Worm (Caenorhabditis elegans) whole organism, midembryonic: ENCODE results near the gene fbxa-63.
A peak's percentile ranks its signal among the peaks of the same experiment; 100 is the strongest.

Experiments used
- T22C8.4 ChIP-seq: fragments of 200-800 bp; sonication (Bioruptor generic); IDR thresholded peaks from 2 replicates; pipeline ENCODE4 v1.3.6; 2022; ENCODE audit warnings: missing genetic modification characterization, missing compliant biosample characterization
- cog-1 ChIP-seq: sonication (generic microtip); optimal IDR thresholded peaks from 2 replicates; lab custom pipeline; 2016; ENCODE audit warnings: missing genetic modification characterization, missing compliant biosample characterization
- flt-1 ChIP-seq: fragments of 200-800 bp; sonication (Bioruptor generic); IDR thresholded peaks from 2 replicates; pipeline ENCODE4 v1.3.6; 2022; ENCODE audit warnings: missing genetic modification characterization, missing compliant biosample characterization
- klf-2 ChIP-seq: fragments of 200-800 bp; sonication (Bioruptor generic); conservative IDR thresholded peaks from 2 replicates; pipeline ENCODE4 v1.3.6; 2022; ENCODE audit warnings: missing genetic modification reagents, missing genetic modification characterization, missing compliant biosample characterization
- med-1 ChIP-seq: sonication (generic microtip); optimal IDR thresholded peaks from 2 replicates; lab custom pipeline; 2017; ENCODE audit warnings: missing genetic modification characterization, mild to moderate bottlenecking, missing compliant biosample characterization, antibody characterized with exemption, missing genetic modification reagents; ENCODE audit not compliant: insufficient read depth
- ref-1 ChIP-seq: fragments of 200-800 bp; sonication (Bioruptor generic); conservative IDR thresholded peaks from 2 replicates; pipeline ENCODE4 v1.3.6; 2022; ENCODE audit warnings: missing genetic modification reagents, missing genetic modification characterization, missing compliant biosample characterization
- tab-1 ChIP-seq: fragments of 200-800 bp; sonication (Bioruptor generic); IDR thresholded peaks from 2 replicates; pipeline ENCODE4 v1.3.6; 2022; ENCODE audit warnings: missing genetic modification characterization, missing compliant biosample characterization
- ztf-23 ChIP-seq: fragments of 200-800 bp; sonication (Bioruptor generic); IDR thresholded peaks from 2 replicates; pipeline ENCODE4 v1.3.6; 2022; ENCODE audit warnings: missing genetic modification reagents, missing genetic modification characterization, missing compliant biosample characterization
- ztf-29 ChIP-seq: fragments of 200-800 bp; sonication (Bioruptor generic); IDR thresholded peaks from 2 replicates; pipeline ENCODE4 v1.3.6; 2022; ENCODE audit warnings: missing genetic modification reagents, missing genetic modification characterization, missing compliant biosample characterization

Gene fbxa-63

DNA sequence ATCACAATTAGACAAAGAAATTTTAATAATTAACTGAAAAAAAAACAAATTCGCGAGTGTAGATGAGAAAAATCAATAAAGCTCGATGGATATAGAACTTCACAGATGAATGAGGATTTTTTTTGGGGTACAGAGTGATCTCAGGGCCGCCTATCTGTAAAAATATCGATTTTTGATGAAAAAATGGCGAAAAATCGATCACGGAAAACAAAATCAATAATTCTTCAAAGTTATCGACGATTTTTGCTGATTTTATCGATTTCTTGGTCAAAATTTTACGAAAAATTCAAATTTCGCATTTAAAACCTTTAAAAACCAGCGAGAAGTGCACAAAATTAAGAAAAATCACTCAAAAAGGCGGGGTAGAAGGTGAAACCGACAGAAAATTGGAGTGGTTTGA, 27.2 kb upstream of the fbxa-63 start:
- TF ChIP-seq cog-1 = no peak
- peak; percentile 56 for TF ChIP-seq T22C8.4 (GFP tag; lab: Robert Waterston, UW)

DNA sequence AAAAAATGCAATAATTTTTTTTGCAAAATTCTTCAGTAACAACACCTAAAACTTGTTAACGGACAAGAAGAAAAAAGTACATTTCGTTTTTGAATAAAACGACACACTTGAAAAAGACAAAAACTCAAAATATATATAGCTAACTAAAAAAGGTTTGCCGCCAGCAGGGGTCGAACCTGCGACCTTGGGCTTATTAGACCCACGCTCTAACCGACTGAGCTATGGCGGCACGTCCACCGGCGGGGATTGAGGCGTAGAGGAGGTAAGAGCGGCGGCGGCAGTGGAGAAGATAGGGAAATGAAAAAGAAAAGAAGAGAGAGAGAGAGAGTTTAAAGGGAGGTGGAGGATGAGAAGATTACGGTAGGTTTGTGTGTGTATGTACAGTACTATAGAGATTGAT, 25.1 kb upstream of the fbxa-63 start:
- TF ChIP-seq flt-1 (GFP tag; lab: Robert Waterston, UW) = peak; percentile 75; the same call in 1 of the 2 replicates
- 0 out of 2 replicates have a peak, but pooled peaks have one; percentile 26 for TF ChIP-seq klf-2 (GFP tag; lab: Robert Waterston, UW)
- TF ChIP-seq cog-1 = no peak
- peak; percentile 60 for TF ChIP-seq ztf-23
- TF ChIP-seq med-1 (GFP tag; lab: Kevin White, UChicago) = no peak
- TF ChIP-seq tab-1 (GFP tag; lab: Robert Waterston, UW) = peak; percentile 83; the same call in 1 of the 2 replicates
- TF ChIP-seq ref-1 (GFP tag; lab: Robert Waterston, UW) = peak; percentile 32; the same call in 1 of the 2 replicates
- TF ChIP-seq T22C8.4 (GFP tag; lab: Robert Waterston, UW) = no peak
- TF ChIP-seq ztf-29 (GFP tag; lab: Robert Waterston, UW) = peak; percentile 72; the same call in 1 of the 2 replicates

DNA sequence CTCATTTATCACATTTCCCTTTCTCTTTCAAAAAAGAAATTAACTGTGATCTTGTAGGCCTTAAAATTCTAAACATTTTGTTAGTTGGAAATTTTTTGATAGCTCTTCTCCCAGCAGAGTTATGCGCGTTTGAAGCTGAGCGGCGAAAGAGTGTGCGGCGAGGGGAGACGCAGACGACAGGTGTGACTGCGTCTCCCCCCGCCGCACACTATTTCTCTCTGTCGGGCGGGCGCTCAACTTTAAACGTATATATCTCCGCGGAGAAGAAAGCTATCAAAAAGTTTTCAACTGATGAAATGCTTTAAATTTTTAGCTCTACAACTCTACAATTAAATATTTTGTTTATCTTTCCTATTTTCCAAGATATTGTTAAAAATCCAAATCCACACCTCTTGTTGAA, 24.3 kb upstream of the fbxa-63 start:
- no peak for TF ChIP-seq ztf-23
- TF ChIP-seq klf-2 (GFP tag; lab: Robert Waterston, UW) = no peak
- TF ChIP-seq ztf-29 (GFP tag; lab: Robert Waterston, UW) = no peak
- TF ChIP-seq tab-1 (GFP tag; lab: Robert Waterston, UW) = no peak
- no peak for TF ChIP-seq T22C8.4 (GFP tag; lab: Robert Waterston, UW)
- TF ChIP-seq cog-1 = no peak
- TF ChIP-seq flt-1 (GFP tag; lab: Robert Waterston, UW) = no peak
- TF ChIP-seq med-1 (GFP tag; lab: Kevin White, UChicago) = no peak
- no peak for TF ChIP-seq ref-1 (GFP tag; lab: Robert Waterston, UW)

DNA sequence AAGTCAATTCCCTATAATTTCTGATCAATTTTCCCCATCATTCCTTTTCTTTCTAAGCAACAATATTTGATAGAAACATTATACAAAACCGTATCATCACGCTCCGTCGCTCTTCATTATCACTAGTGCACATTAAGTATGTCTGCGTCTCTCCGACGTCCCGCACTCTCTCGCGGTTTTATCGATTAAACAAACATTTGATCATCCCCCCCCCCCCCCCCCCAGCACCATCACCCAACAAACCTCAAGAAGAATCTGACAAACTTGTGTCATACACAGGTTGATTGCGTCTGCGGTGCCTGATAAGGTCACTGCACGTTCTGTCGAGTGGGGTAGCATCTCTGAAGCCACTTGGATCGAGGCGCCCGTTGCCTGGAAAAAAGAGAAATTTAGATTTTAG, 23.3 kb upstream of the fbxa-63 start:
- TF ChIP-seq ref-1 (GFP tag; lab: Robert Waterston, UW) = no peak
- no peak for TF ChIP-seq ztf-23
- no peak for TF ChIP-seq T22C8.4 (GFP tag; lab: Robert Waterston, UW)
- TF ChIP-seq klf-2 (GFP tag; lab: Robert Waterston, UW) = no peak
- TF ChIP-seq med-1 (GFP tag; lab: Kevin White, UChicago) = no peak
- TF ChIP-seq tab-1 (GFP tag; lab: Robert Waterston, UW) = no peak
- no peak for TF ChIP-seq flt-1 (GFP tag; lab: Robert Waterston, UW)
- no peak for TF ChIP-seq ztf-29 (GFP tag; lab: Robert Waterston, UW)
- TF ChIP-seq cog-1 = no peak

DNA sequence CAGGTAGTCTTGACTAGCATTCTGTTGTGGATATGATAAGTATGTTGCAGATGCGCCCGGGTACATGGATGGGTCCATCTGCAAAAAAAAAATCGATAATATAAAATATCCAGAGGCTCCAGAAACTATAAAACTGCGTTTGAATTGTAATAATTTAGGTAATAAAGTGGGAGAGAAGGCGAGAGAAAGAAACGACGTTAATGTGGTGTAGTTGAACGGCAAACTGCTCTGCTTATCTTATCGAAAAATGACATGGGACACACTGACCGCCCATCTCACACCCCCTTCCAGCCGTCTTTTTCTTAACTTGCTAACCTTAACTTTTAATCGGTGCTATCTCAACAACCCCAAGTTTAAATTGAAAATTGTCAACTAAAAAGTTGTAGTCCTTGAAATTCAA, 21.3 kb upstream of the fbxa-63 start:
- TF ChIP-seq flt-1 (GFP tag; lab: Robert Waterston, UW) = no peak
- TF ChIP-seq ztf-23 = no peak
- TF ChIP-seq ref-1 (GFP tag; lab: Robert Waterston, UW) = no peak
- TF ChIP-seq T22C8.4 (GFP tag; lab: Robert Waterston, UW) = 0 out of 2 replicates have a peak, but pooled peaks have one; percentile 45

DNA sequence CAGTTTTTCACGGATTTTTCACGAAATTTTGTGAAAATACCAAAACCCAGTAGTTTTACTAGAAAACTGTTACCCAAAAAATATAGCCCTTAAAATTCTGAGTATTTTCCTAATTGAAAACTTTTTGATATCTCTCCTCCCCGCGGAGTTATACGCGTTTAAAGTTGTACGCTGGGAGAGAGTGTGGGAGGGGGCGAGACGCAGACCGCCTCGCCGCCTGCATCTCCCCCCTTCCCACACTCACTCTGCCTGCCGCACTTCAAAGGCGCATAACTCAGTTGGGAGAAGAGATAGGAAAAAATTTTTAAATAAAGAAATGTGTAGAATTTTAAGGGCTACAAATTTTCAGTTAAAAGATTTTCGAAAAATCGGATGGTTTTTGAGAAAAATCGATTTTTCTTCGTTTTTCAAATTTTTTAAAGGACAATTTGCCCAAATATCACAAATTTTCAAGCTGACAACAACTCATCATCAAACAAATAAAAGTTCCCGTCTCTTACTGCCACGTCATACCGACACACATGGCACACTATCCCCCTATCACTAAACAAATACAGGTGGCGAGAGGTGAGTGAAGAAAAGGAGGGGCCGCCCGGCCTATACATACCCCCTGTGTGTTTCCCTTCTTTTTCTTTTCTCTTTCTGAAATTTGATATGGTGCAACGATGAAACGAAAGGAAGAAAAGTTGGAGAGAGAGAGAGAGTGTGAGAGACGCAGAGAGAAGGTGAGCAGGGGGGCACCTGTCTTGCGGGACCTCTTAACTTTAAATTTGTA, 19.8 kb upstream of the fbxa-63 start:
- TF ChIP-seq cog-1 (no peak), ref-1 (GFP tag; lab: Robert Waterston, UW) (no peak), ztf-23 (no peak), ztf-29 (GFP tag; lab: Robert Waterston, UW) (no peak), T22C8.4 (GFP tag; lab: Robert Waterston, UW) (no peak)

DNA sequence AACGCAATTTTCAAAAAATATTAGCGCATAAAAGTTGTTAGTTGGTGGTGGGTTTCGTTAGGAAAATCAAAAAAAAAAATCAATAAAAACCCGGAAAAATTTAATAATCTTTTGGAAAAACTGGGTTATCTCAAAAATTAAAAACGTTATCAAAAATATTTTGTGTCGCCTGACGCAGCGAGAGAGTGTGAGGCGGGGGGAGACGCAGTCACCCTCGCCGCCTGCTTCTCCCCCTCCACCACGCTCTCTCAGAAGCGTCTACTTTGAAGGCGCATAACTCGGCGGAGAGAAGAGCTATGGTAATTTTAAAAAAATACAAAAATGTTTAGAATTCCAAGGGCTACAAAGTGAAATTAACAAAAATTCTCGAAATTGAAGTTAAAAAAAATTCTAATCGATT, 18.2 kb upstream of the fbxa-63 start:
- TF ChIP-seq cog-1 = no peak
- TF ChIP-seq klf-2 (GFP tag; lab: Robert Waterston, UW) = no peak
- TF ChIP-seq ztf-29 (GFP tag; lab: Robert Waterston, UW) = no peak
- no peak for TF ChIP-seq flt-1 (GFP tag; lab: Robert Waterston, UW)
- TF ChIP-seq T22C8.4 (GFP tag; lab: Robert Waterston, UW) = no peak

DNA sequence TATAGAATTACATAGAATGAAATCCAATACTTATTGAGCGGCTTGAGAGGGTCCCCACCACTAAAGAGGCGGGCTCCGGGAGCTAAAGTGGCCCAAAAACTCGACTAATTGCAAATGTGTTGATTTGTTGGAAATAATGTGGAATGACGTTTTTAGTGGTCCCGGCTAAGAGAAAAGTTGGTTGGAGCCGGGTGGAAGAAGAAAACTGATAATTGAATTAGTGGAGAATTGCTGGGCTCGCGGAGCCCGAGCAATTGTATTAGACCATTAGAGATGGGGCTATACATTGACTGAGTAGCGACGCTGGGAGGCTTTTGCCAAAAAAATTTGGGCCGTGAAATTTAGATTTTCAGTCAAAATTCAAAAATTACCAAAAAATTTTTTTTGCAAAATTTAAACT, 17.7 kb upstream of the fbxa-63 start:
- no peak for TF ChIP-seq klf-2 (GFP tag; lab: Robert Waterston, UW)
- 0 out of 2 replicates have a peak, but pooled peaks have one; percentile 19 for TF ChIP-seq flt-1 (GFP tag; lab: Robert Waterston, UW)
- TF ChIP-seq ref-1 (GFP tag; lab: Robert Waterston, UW) = no peak

DNA sequence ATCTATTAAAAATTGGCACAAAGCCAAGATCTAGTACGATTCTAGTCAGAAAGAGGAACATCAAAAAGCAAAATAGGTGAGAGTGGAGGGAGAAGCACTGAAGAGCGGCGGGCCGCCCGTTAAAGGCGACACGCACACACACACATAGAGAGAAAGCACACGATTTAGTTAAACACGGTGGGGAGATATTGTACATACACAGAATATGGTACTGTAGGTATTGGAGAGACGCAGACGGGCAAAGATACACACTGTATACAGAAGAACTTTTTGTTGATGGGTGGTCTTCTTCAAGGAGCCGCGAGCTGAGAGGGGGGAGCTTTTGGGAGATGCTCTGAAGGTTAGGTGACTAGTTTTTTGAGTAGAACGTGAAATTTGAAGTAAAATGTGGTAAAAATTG, 17.1 kb upstream of the fbxa-63 start:
- TF ChIP-seq ztf-23 (0 out of 2 replicates have a peak, but pooled peaks have one; percentile 9), tab-1 (GFP tag; lab: Robert Waterston, UW) (no peak)

DNA sequence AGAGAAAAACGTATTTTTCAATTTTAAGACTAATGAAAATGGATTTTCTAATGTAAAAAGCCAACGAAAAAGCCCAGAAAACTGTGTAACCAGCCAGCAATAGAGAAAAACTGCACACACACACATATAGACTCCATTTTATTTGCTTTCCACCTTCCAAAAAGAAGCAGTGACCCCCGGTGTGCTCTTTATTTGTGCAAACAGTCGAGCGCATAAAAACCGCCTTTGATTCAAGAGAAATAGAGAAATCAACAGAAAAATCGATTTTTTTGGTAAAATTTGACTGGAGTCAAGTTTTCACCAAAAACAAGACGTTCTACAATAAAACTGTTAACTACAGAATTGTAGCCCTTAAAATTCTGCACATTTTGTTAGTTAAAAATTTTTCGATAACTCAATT, 14.7 kb upstream of the fbxa-63 start:
- TF ChIP-seq ztf-29 (GFP tag; lab: Robert Waterston, UW) = no peak

DNA sequence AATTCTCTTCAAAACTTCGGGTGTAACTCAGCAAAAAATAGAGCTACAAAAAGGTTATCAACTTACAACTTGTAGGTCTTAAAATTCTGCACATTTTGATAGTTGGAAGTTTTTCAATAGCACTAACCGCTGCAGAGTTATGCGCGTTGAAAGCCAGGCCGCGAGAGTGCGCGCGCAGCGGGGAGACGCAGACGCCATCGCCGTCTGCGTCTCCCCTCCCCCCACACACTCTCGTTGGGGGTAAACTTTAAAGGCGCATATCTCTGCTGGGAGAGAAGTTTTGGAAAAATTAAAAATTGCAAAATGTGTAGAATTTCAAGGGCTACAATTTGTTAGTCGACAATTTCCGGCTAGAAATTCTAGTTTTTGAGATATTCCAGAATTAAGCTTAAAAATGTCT, 13.8 kb upstream of the fbxa-63 start:
- no peak for TF ChIP-seq ztf-23
- TF ChIP-seq klf-2 (GFP tag; lab: Robert Waterston, UW) = no peak
- no peak for TF ChIP-seq flt-1 (GFP tag; lab: Robert Waterston, UW)
- no peak for TF ChIP-seq T22C8.4 (GFP tag; lab: Robert Waterston, UW)
- no peak for TF ChIP-seq tab-1 (GFP tag; lab: Robert Waterston, UW)
- no peak for TF ChIP-seq ref-1 (GFP tag; lab: Robert Waterston, UW)
- TF ChIP-seq ztf-29 (GFP tag; lab: Robert Waterston, UW) = no peak
- no peak for TF ChIP-seq cog-1
- TF ChIP-seq med-1 (GFP tag; lab: Kevin White, UChicago) = no peak
